Worm (Caenorhabditis elegans) whole organism, L4/young adult: ENCODE data around the gene gex-3.
A peak's percentile ranks its signal among the peaks of the same experiment; 100 is the strongest.

Experiments used
- dao-5 ChIP-seq: sonication (generic microtip); optimal IDR thresholded peaks from 2 replicates; lab custom pipeline; 2016; ENCODE audit warnings: missing genotype, missing genetic modification characterization, moderate library complexity, missing compliant biosample characterization
- him-1 ChIP-seq: sonication (generic microtip); optimal IDR thresholded peaks from 2 replicates; lab custom pipeline; 2016; ENCODE audit warnings: missing genotype, missing genetic modification reagents, missing genetic modification characterization, missing compliant biosample characterization

- peak; percentile 52 for TF ChIP-seq him-1 (tag; lab: Kevin White, UChicago)
- TF ChIP-seq dao-5 (tag; lab: Kevin White, UChicago): peak; percentile 36
Observed at ce11 chrIV:12417536-12418195, 13.4 kb downstream of the gex-3 start, which contains the start of gene F08G5.3.
